Fruit fly (Drosophila melanogaster) whole organism, embryonic: Measurements from ENCODE around the gene goe.
A peak's percentile ranks its signal among the peaks of the same experiment; 100 is the strongest.

ENCODE experiments used
- Antp ChIP-seq: fragments of 200-800 bp; sonication (Bioruptor generic); optimal IDR thresholded peaks from 3 replicates; lab custom pipeline; 2016; ENCODE audit warnings: missing biosample characterization, missing genetic modification characterization
- B-H1 ChIP-seq: fragments of 200-800 bp; sonication (Bioruptor generic); IDR thresholded peaks from 3 replicates; pipeline ENCODE4 v1.3.6; 2022; ENCODE audit warnings: missing biosample characterization, missing genetic modification characterization
- C15 ChIP-seq: fragments of 200-800 bp; sonication (Bioruptor generic); IDR thresholded peaks from 3 replicates; pipeline ENCODE4 v1.3.6; 2022; ENCODE audit warnings: missing biosample characterization, missing genetic modification characterization
- CG10431 ChIP-seq: fragments of 200-800 bp; sonication (Bioruptor generic); optimal IDR thresholded peaks from 3 replicates; lab custom pipeline; 2018; ENCODE audit warnings: missing biosample characterization, mild to moderate bottlenecking, missing genetic modification characterization
- CG11398 ChIP-seq: fragments of 200-800 bp; sonication (Bioruptor generic); optimal IDR thresholded peaks from 2 replicates; lab custom pipeline; 2016; ENCODE audit warnings: missing biosample characterization, missing genetic modification characterization
- CG11695 ChIP-seq: fragments of 200-800 bp; sonication (Bioruptor generic); IDR thresholded peaks from 3 replicates; pipeline ENCODE4 v1.3.6; 2022; ENCODE audit warnings: missing biosample characterization, missing genetic modification characterization
- CG12236 ChIP-seq: fragments of 200-800 bp; sonication (Bioruptor generic); optimal IDR thresholded peaks from 2 replicates; lab custom pipeline; 2016; ENCODE audit warnings: missing biosample characterization, missing genetic modification characterization
- CG12942 ChIP-seq: fragments of 200-800 bp; sonication (Bioruptor generic); optimal IDR thresholded peaks from 3 replicates; lab custom pipeline; 2016; ENCODE audit warnings: missing biosample characterization, missing genetic modification characterization
- CG13424 ChIP-seq: fragments of 200-800 bp; sonication (Bioruptor generic); optimal IDR thresholded peaks from 2 replicates; lab custom pipeline; 2019; ENCODE audit warnings: missing biosample characterization, mild to moderate bottlenecking, missing genetic modification characterization, moderate library complexity
- CG17568 ChIP-seq: fragments of 200-800 bp; sonication (Bioruptor generic); optimal IDR thresholded peaks from 2 replicates; lab custom pipeline; 2018; ENCODE audit warnings: missing biosample characterization, mild to moderate bottlenecking, missing genetic modification characterization, moderate library complexity
- CG18599 ChIP-seq: fragments of 200-800 bp; sonication (Bioruptor generic); optimal IDR thresholded peaks from 3 replicates; lab custom pipeline; 2017; ENCODE audit warnings: missing biosample characterization, missing genetic modification characterization, mild to moderate bottlenecking, moderate library complexity, missing genetic modification reagents
- CG2129 ChIP-seq: fragments of 200-800 bp; sonication (Bioruptor generic); IDR thresholded peaks from 2 replicates; pipeline ENCODE4 v1.3.6; 2022; ENCODE audit warnings: missing biosample characterization, missing genetic modification characterization; ENCODE audit not compliant: partially characterized antibody
- CG4360 ChIP-seq: fragments of 200-800 bp; sonication (Bioruptor generic); IDR thresholded peaks from 2 replicates; pipeline ENCODE4 v1.3.6; 2022; ENCODE audit warnings: missing biosample characterization, missing genetic modification characterization
- CG4404 ChIP-seq: fragments of 200-800 bp; sonication (Bioruptor generic); IDR thresholded peaks from 2 replicates; pipeline ENCODE4 v1.3.6; 2022; ENCODE audit warnings: missing biosample characterization, missing genetic modification characterization
- CG4854 ChIP-seq: fragments of 200-800 bp; sonication (Bioruptor generic); optimal IDR thresholded peaks from 2 replicates; lab custom pipeline; 2016; ENCODE audit warnings: missing biosample characterization, missing genetic modification characterization, inconsistent platforms
- CG6689 ChIP-seq: fragments of 200-800 bp; sonication (Bioruptor generic); IDR thresholded peaks from 2 replicates; pipeline ENCODE4 v1.3.6; 2022; ENCODE audit warnings: missing biosample characterization, missing genetic modification characterization
- CG9215 ChIP-seq: fragments of 200-800 bp; sonication (Bioruptor generic); IDR thresholded peaks from 2 replicates; pipeline ENCODE4 v1.3.6; 2022; ENCODE audit warnings: missing biosample characterization, missing genetic modification characterization
- CG9609 ChIP-seq: fragments of 200-800 bp; sonication (Bioruptor generic); optimal IDR thresholded peaks from 3 replicates; lab custom pipeline; 2016; ENCODE audit warnings: missing biosample characterization, missing genetic modification characterization
- Dad ChIP-seq: fragments of 200-800 bp; sonication (Bioruptor generic); optimal IDR thresholded peaks from 3 replicates; lab custom pipeline; 2016; ENCODE audit warnings: missing biosample characterization, missing genetic modification characterization
- Dref ChIP-seq: fragments of 200-800 bp; sonication (Bioruptor generic); IDR thresholded peaks from 2 replicates; pipeline ENCODE4 v1.3.6; 2022; ENCODE audit warnings: missing biosample characterization, missing genetic modification characterization
- ERR ChIP-seq: fragments of 200-800 bp; sonication (Bioruptor generic); optimal IDR thresholded peaks from 2 replicates; lab custom pipeline; 2016; ENCODE audit warnings: missing biosample characterization, missing genetic modification characterization
- Hr51 ChIP-seq, 2 experiments: fragments of 200-800 bp; sonication (Bioruptor generic); optimal IDR thresholded peaks; 2 replicates in 1 of 2; 3 replicates in 1 of 2; lab custom pipeline; 2016 to 2018; ENCODE audit warnings: missing biosample characterization in 2 of 2, missing genetic modification characterization in 2 of 2, mild to moderate bottlenecking in 1 of 2, moderate library complexity in 1 of 2
- NFAT ChIP-seq: fragments of 200-800 bp; sonication (Bioruptor generic); IDR thresholded peaks from 2 replicates; pipeline ENCODE4 v1.3.6; 2022; ENCODE audit warnings: missing biosample characterization, missing genetic modification characterization
- Sin3A ChIP-seq: fragments of >200 bp; optimal IDR thresholded peaks from 2 replicates; lab custom pipeline; 2018
- TFAM ChIP-seq: fragments of 200-800 bp; sonication (Bioruptor generic); optimal IDR thresholded peaks from 2 replicates; lab custom pipeline; 2017; ENCODE audit warnings: missing biosample characterization, missing genetic modification characterization, inconsistent platforms
- Xrp1 ChIP-seq: fragments of 200-800 bp; sonication (Bioruptor generic); IDR thresholded peaks from 2 replicates; pipeline ENCODE4 v1.3.6; 2022; ENCODE audit warnings: missing biosample characterization, missing genetic modification characterization
- ab ChIP-seq: fragments of 200-800 bp; sonication (Bioruptor generic); optimal IDR thresholded peaks from 2 replicates; lab custom pipeline; 2016; ENCODE audit warnings: missing biosample characterization, missing genetic modification characterization
- chif ChIP-seq, 2 experiments: fragments of 200-800 bp; sonication (Bioruptor generic); optimal IDR thresholded peaks; 3 replicates each; lab custom pipeline; 2016; ENCODE audit warnings: missing biosample characterization in 2 of 2, missing genetic modification characterization in 2 of 2
- ems ChIP-seq: fragments of 200-800 bp; sonication (Bioruptor generic); optimal IDR thresholded peaks from 3 replicates; lab custom pipeline; 2016; ENCODE audit warnings: missing biosample characterization, missing genetic modification characterization
- gcm2 ChIP-seq: fragments of 200-800 bp; sonication (Bioruptor generic); optimal IDR thresholded peaks from 2 replicates; lab custom pipeline; 2016; ENCODE audit warnings: missing biosample characterization, missing genetic modification characterization
- h ChIP-seq: fragments of >200 bp; optimal IDR thresholded peaks from 2 replicates; lab custom pipeline; 2017
- ind ChIP-seq: fragments of 200-800 bp; sonication (Bioruptor generic); optimal IDR thresholded peaks from 3 replicates; lab custom pipeline; 2016; ENCODE audit warnings: missing biosample characterization, missing genetic modification characterization
- kah ChIP-seq: fragments of 200-800 bp; sonication (Bioruptor generic); optimal IDR thresholded peaks from 2 replicates; lab custom pipeline; 2018; ENCODE audit warnings: missing biosample characterization, mild to moderate bottlenecking, missing genetic modification characterization
- luna ChIP-seq: fragments of 200-800 bp; sonication (Bioruptor generic); optimal IDR thresholded peaks from 2 replicates; lab custom pipeline; 2016; ENCODE audit warnings: missing biosample characterization, missing genetic modification characterization
- maf-S ChIP-seq: fragments of 200-800 bp; sonication (Bioruptor generic); optimal IDR thresholded peaks from 2 replicates; lab custom pipeline; 2016; ENCODE audit warnings: missing biosample characterization, missing genetic modification characterization
- nmo ChIP-seq: fragments of 200-800 bp; sonication (Bioruptor generic); optimal IDR thresholded peaks from 2 replicates; lab custom pipeline; 2018; ENCODE audit warnings: missing biosample characterization, mild to moderate bottlenecking, missing genetic modification characterization, moderate library complexity
- pb ChIP-seq: fragments of 200-800 bp; sonication (Bioruptor generic); optimal IDR thresholded peaks from 3 replicates; lab custom pipeline; 2016; ENCODE audit warnings: missing biosample characterization, missing genetic modification characterization
- prd ChIP-seq, 3 experiments: fragments of >200 bp in 2 of 3; fragments of 200-800 bp in 1 of 3; sonication (Bioruptor generic) in 1 of 3; optimal IDR thresholded peaks in 2 of 3; IDR thresholded peaks in 1 of 3; 2 replicates in 2 of 3; 3 replicates in 1 of 3; pipeline versions ENCODE4 v1.3.6 to Lab custom; 2017 to 2022; ENCODE audit warnings: missing biosample characterization in 1 of 3, missing genetic modification characterization in 1 of 3
- pum ChIP-seq: fragments of 200-800 bp; sonication (Bioruptor generic); optimal IDR thresholded peaks from 2 replicates; lab custom pipeline; 2016; ENCODE audit warnings: missing biosample characterization, missing genetic modification characterization
- ro ChIP-seq: fragments of 200-800 bp; sonication (Bioruptor generic); IDR thresholded peaks from 2 replicates; pipeline ENCODE4 v1.3.6; 2022; ENCODE audit warnings: missing biosample characterization, missing genetic modification characterization
- seq ChIP-seq: fragments of 200-800 bp; sonication (Bioruptor generic); IDR thresholded peaks from 2 replicates; pipeline ENCODE4 v1.3.6; 2022; ENCODE audit warnings: missing biosample characterization, missing genetic modification characterization
- zfh2 ChIP-seq: fragments of 200-800 bp; sonication (Bioruptor generic); optimal IDR thresholded peaks from 2 replicates; lab custom pipeline; 2016; ENCODE audit warnings: missing biosample characterization, missing genetic modification characterization

Gene goe

dm6 chrX:16782175-16782916, 30.6 kb upstream of the goe start (continued):
- peak; percentile 49 for TF ChIP-seq CG18599 (GFP tag; lab: Kevin White, UChicago)
- peak; percentile 45; the same call in 1 of the 2 replicates for TF ChIP-seq Xrp1 (GFP tag; lab: Robert Waterston, UW)
- no peak for TF ChIP-seq ro
- no peak for TF ChIP-seq CG4360 (GFP tag; lab: Robert Waterston, UW)
- TF ChIP-seq ems (GFP tag; lab: Kevin White, UChicago), result peak; percentile 49
- TF ChIP-seq nmo (GFP tag; lab: Kevin White, UChicago), result peak; percentile 54
- peak; percentile 50; the same call in 1 of the 3 replicates for TF ChIP-seq CG11695
- peak; percentile 36 for TF ChIP-seq CG11398 (GFP tag; lab: Kevin White, UChicago)
- TF ChIP-seq Dref (GFP tag; lab: Robert Waterston, UW), result no peak
- no peak for TF ChIP-seq CG2129
- 0 out of 2 replicates have a peak, but pooled peaks have one; percentile 23 for TF ChIP-seq NFAT
- TF ChIP-seq Hr51 (GFP tag; optimal IDR thresholded peaks at IDR 0.05; lab: Kevin White, UChicago), result peak in 1 of 2 experiments; percentile 69
- TF ChIP-seq ERR, result no peak
- TF ChIP-seq B-H1 (GFP tag; lab: Robert Waterston, UW), result no peak
- peak; percentile 26 for TF ChIP-seq CG4854 (GFP tag; lab: Kevin White, UChicago)
- TF ChIP-seq seq (GFP tag; lab: Robert Waterston, UW), result peak; percentile 68
- no peak for TF ChIP-seq prd (optimal IDR thresholded peaks at IDR 0.05; lab: Kevin White, UChicago)
- TF ChIP-seq prd (GFP tag; IDR thresholded peaks at IDR 0.05; lab: Robert Waterston, UW), result peak; percentile 59; the same call in 2 of the 3 replicates
- no peak for TF ChIP-seq CG4404 (GFP tag; lab: Robert Waterston, UW)
- no peak for TF ChIP-seq CG10431 (GFP tag; lab: Kevin White, UChicago)
- peak; percentile 81 for TF ChIP-seq CG9609
- TF ChIP-seq kah (GFP tag; lab: Kevin White, UChicago), result no peak
- no peak for TF ChIP-seq TFAM (GFP tag; lab: Kevin White, UChicago)
- peak; percentile 52 for TF ChIP-seq maf-S
- peak; percentile 47 to 58 for TF ChIP-seq chif (GFP tag; optimal IDR thresholded peaks at IDR 0.05; lab: Kevin White, UChicago)
- no peak for TF ChIP-seq luna (GFP tag; lab: Kevin White, UChicago)
- TF ChIP-seq pum, result peak; percentile 23
- TF ChIP-seq zfh2 (GFP tag; lab: Kevin White, UChicago), result peak; percentile 46
- no peak for TF ChIP-seq pb (GFP tag; lab: Kevin White, UChicago)
- 0 out of 3 replicates have a peak, but pooled peaks have one; percentile 33 for TF ChIP-seq C15 (GFP tag; lab: Robert Waterston, UW)
- TF ChIP-seq CG17568 (GFP tag; lab: Kevin White, UChicago), result no peak
- no peak for TF ChIP-seq h
- no peak for TF ChIP-seq Sin3A (lab: Kevin White, UChicago)
- TF ChIP-seq CG12942 (GFP tag; lab: Kevin White, UChicago), result peak; percentile 13
- no peak for TF ChIP-seq Dad (GFP tag; lab: Kevin White, UChicago)
- peak; percentile 9 for TF ChIP-seq CG12236
- TF ChIP-seq ab (GFP tag; lab: Kevin White, UChicago), result no peak
- TF ChIP-seq CG9215, result peak; percentile 29; the same call in 1 of the 2 replicates
- TF ChIP-seq gcm2 (GFP tag; lab: Kevin White, UChicago), result peak; percentile 10
- peak; percentile 41; the same call in 1 of the 2 replicates for TF ChIP-seq CG6689
- TF ChIP-seq Antp, result peak; percentile 53
- TF ChIP-seq ind (GFP tag; lab: Kevin White, UChicago), result peak; percentile 60
- TF ChIP-seq CG13424, result peak; percentile 42
